Fruit fly (Drosophila melanogaster) whole organism, embryonic: ENCODE data around the gene GAPcenA.

ENCODE experiments used
- Bteb2 ChIP-seq: fragments of 200-800 bp; sonication (Bioruptor generic); optimal IDR thresholded peaks from 2 replicates; lab custom pipeline; 2016; ENCODE audit warnings: missing biosample characterization, missing genetic modification characterization
- CG11504 ChIP-seq: fragments of 200-800 bp; sonication (Bioruptor generic); optimal IDR thresholded peaks from 3 replicates; lab custom pipeline; 2019; ENCODE audit warnings: missing biosample characterization, mild to moderate bottlenecking, missing genetic modification characterization, moderate library complexity
- CG11723 ChIP-seq: fragments of 200-800 bp; sonication (Bioruptor generic); optimal IDR thresholded peaks from 2 replicates; lab custom pipeline; 2017; ENCODE audit warnings: missing biosample characterization, mild to moderate bottlenecking, missing genetic modification characterization
- CG13624 ChIP-seq: fragments of 200-800 bp; sonication (Bioruptor generic); optimal IDR thresholded peaks from 2 replicates; lab custom pipeline; 2016; ENCODE audit warnings: missing biosample characterization, missing genetic modification characterization
- CG14667 ChIP-seq: fragments of 200-800 bp; sonication (Bioruptor generic); IDR thresholded peaks from 2 replicates; pipeline ENCODE4 v1.3.6; 2022; ENCODE audit warnings: missing biosample characterization, missing genetic modification characterization
- CG14860 ChIP-seq: fragments of 200-800 bp; sonication (Bioruptor generic); IDR thresholded peaks from 3 replicates; pipeline ENCODE4 v1.3.6; 2022; ENCODE audit warnings: missing biosample characterization, missing genetic modification characterization; ENCODE audit not compliant: partially characterized antibody
- CG17912 ChIP-seq: fragments of 200-800 bp; sonication (Bioruptor generic); optimal IDR thresholded peaks from 2 replicates; lab custom pipeline; 2018; ENCODE audit warnings: missing biosample characterization, mild to moderate bottlenecking, missing genetic modification characterization
- CG1832 ChIP-seq: fragments of 200-800 bp; sonication (Bioruptor generic); optimal IDR thresholded peaks from 2 replicates; lab custom pipeline; 2017; ENCODE audit warnings: missing biosample characterization, mild to moderate bottlenecking, missing genetic modification characterization, inconsistent platforms
- CG18599 ChIP-seq: fragments of 200-800 bp; sonication (Bioruptor generic); optimal IDR thresholded peaks from 3 replicates; lab custom pipeline; 2017; ENCODE audit warnings: missing biosample characterization, missing genetic modification characterization, mild to moderate bottlenecking, moderate library complexity, missing genetic modification reagents
- CG2202 ChIP-seq: fragments of 200-800 bp; sonication (Bioruptor generic); optimal IDR thresholded peaks from 2 replicates; lab custom pipeline; 2018; ENCODE audit warnings: missing biosample characterization, mild to moderate bottlenecking, missing genetic modification characterization
- CG2875 ChIP-seq: fragments of 200-800 bp; sonication (Bioruptor generic); optimal IDR thresholded peaks from 2 replicates; lab custom pipeline; 2017; ENCODE audit warnings: missing biosample characterization, mild to moderate bottlenecking, missing genetic modification characterization, missing genetic modification reagents
- CG3995 ChIP-seq: fragments of 200-800 bp; sonication (Bioruptor generic); optimal IDR thresholded peaks from 3 replicates; lab custom pipeline; 2016; ENCODE audit warnings: missing biosample characterization, missing genetic modification characterization
- CG4730 ChIP-seq: fragments of 200-800 bp; sonication (Bioruptor generic); IDR thresholded peaks from 2 replicates; pipeline ENCODE4 v1.3.6; 2022; ENCODE audit warnings: missing biosample characterization, missing genetic modification characterization
- CG4820 ChIP-seq: fragments of 200-800 bp; sonication (Bioruptor generic); optimal IDR thresholded peaks from 3 replicates; lab custom pipeline; 2016; ENCODE audit warnings: missing biosample characterization, missing genetic modification characterization
- CG6689 ChIP-seq: fragments of 200-800 bp; sonication (Bioruptor generic); IDR thresholded peaks from 2 replicates; pipeline ENCODE4 v1.3.6; 2022; ENCODE audit warnings: missing biosample characterization, missing genetic modification characterization
- CG6765 ChIP-seq: fragments of 200-800 bp; sonication (Bioruptor generic); optimal IDR thresholded peaks from 3 replicates; lab custom pipeline; 2017; ENCODE audit warnings: missing biosample characterization, mild to moderate bottlenecking, missing genetic modification characterization
- Chrac-16 ChIP-seq: fragments of 200-800 bp; sonication (Bioruptor generic); optimal IDR thresholded peaks from 3 replicates; lab custom pipeline; 2016; ENCODE audit warnings: missing biosample characterization, missing genetic modification characterization
- Elba2 ChIP-seq: fragments of 200-800 bp; sonication (Bioruptor generic); optimal IDR thresholded peaks from 3 replicates; lab custom pipeline; 2016; ENCODE audit warnings: missing biosample characterization, missing genetic modification characterization
- Ets97D ChIP-seq: fragments of 200-800 bp; sonication (Bioruptor generic); optimal IDR thresholded peaks from 3 replicates; lab custom pipeline; 2016; ENCODE audit warnings: missing biosample characterization, missing genetic modification characterization
- HLH54F ChIP-seq: fragments of 200-800 bp; sonication (Bioruptor generic); optimal IDR thresholded peaks from 3 replicates; lab custom pipeline; 2016; ENCODE audit warnings: missing biosample characterization, missing genetic modification characterization
- Hmr ChIP-seq: fragments of 200-800 bp; sonication (Bioruptor generic); optimal IDR thresholded peaks from 3 replicates; lab custom pipeline; 2017; ENCODE audit warnings: mild to moderate bottlenecking, missing biosample characterization, missing genetic modification reagents, missing genetic modification characterization
- MBD-R2 ChIP-seq: fragments of 200-800 bp; sonication (Bioruptor generic); IDR thresholded peaks from 2 replicates; pipeline ENCODE4 v1.3.6; 2022; ENCODE audit warnings: missing biosample characterization, missing genetic modification characterization
- Nf-YB ChIP-seq: fragments of 200-800 bp; sonication (Bioruptor generic); optimal IDR thresholded peaks from 3 replicates; lab custom pipeline; 2019; ENCODE audit warnings: missing biosample characterization, mild to moderate bottlenecking, missing genetic modification characterization, moderate library complexity
- Oaz ChIP-seq: fragments of 200-800 bp; sonication (Bioruptor generic); IDR thresholded peaks from 2 replicates; pipeline ENCODE4 v1.3.6; 2022; ENCODE audit warnings: missing biosample characterization, missing genetic modification characterization
- Usf ChIP-seq: fragments of 200-800 bp; sonication (Bioruptor generic); optimal IDR thresholded peaks from 2 replicates; lab custom pipeline; 2017; ENCODE audit warnings: missing genotype, missing biosample characterization, missing genetic modification characterization
- amos ChIP-seq: fragments of 200-800 bp; sonication (Bioruptor generic); IDR thresholded peaks from 2 replicates; pipeline ENCODE4 v1.3.6; 2022; ENCODE audit warnings: missing biosample characterization, missing genetic modification characterization; ENCODE audit not compliant: partially characterized antibody
- aop ChIP-seq: fragments of 200-800 bp; sonication (Bioruptor generic); IDR thresholded peaks from 2 replicates; pipeline ENCODE4 v1.3.6; 2022; ENCODE audit warnings: missing biosample characterization, missing genetic modification characterization
- btn ChIP-seq: fragments of 200-800 bp; sonication (Bioruptor generic); optimal IDR thresholded peaks from 2 replicates; lab custom pipeline; 2016; ENCODE audit warnings: missing biosample characterization, missing genetic modification characterization
- crp ChIP-seq, 2 experiments: fragments of 200-800 bp; sonication (Bioruptor generic); optimal IDR thresholded peaks; 2 replicates in 1 of 2; 3 replicates in 1 of 2; lab custom pipeline; 2017; ENCODE audit warnings: missing biosample characterization in 2 of 2, missing genetic modification characterization in 2 of 2, mild to moderate bottlenecking in 1 of 2, moderate library complexity in 1 of 2
- fru ChIP-seq: fragments of >200 bp; optimal IDR thresholded peaks from 2 replicates; lab custom pipeline; 2017
- gro ChIP-seq: fragments of 200-800 bp; sonication (Bioruptor generic); optimal IDR thresholded peaks from 2 replicates; lab custom pipeline; 2016; ENCODE audit warnings: missing biosample characterization, missing genetic modification characterization
- gt ChIP-seq: fragments of 200-800 bp; sonication (Bioruptor generic); IDR thresholded peaks from 2 replicates; pipeline ENCODE4 v1.3.6; 2022; ENCODE audit warnings: missing biosample characterization, missing genetic modification characterization
- hth ChIP-seq: fragments of >200 bp; optimal IDR thresholded peaks from 2 replicates; lab custom pipeline; 2017; ENCODE audit warnings: inconsistent platforms
- ind ChIP-seq: fragments of 200-800 bp; sonication (Bioruptor generic); optimal IDR thresholded peaks from 3 replicates; lab custom pipeline; 2016; ENCODE audit warnings: missing biosample characterization, missing genetic modification characterization
- lilli ChIP-seq: fragments of 200-800 bp; sonication (Bioruptor generic); optimal IDR thresholded peaks from 3 replicates; lab custom pipeline; 2016; ENCODE audit warnings: missing biosample characterization, missing genetic modification characterization
- lov ChIP-seq, 2 experiments: fragments of 200-800 bp in 1 of 2; fragments of >200 bp in 1 of 2; sonication (Bioruptor generic) in 1 of 2; IDR thresholded peaks in 1 of 2; optimal IDR thresholded peaks in 1 of 2; 2 replicates in 1 of 2; 3 replicates in 1 of 2; pipeline versions ENCODE4 v1.3.6 to Lab custom; 2017 to 2022; ENCODE audit warnings: missing biosample characterization in 1 of 2, missing genetic modification characterization in 1 of 2
- nmo ChIP-seq: fragments of 200-800 bp; sonication (Bioruptor generic); optimal IDR thresholded peaks from 2 replicates; lab custom pipeline; 2018; ENCODE audit warnings: missing biosample characterization, mild to moderate bottlenecking, missing genetic modification characterization, moderate library complexity
- pan ChIP-seq, 4 experiments: fragments of >200 bp in 3 of 4; fragments of 200-800 bp in 1 of 4; sonication (Bioruptor generic) in 1 of 4; optimal IDR thresholded peaks in 3 of 4; IDR thresholded peaks in 1 of 4; 2 replicates each; pipeline versions ENCODE4 v1.3.6 to Lab custom; 2017 to 2022; ENCODE audit warnings: missing biosample characterization in 2 of 4, missing genetic modification characterization in 2 of 4, mixed read lengths in 1 of 4
- pb ChIP-seq: fragments of 200-800 bp; sonication (Bioruptor generic); optimal IDR thresholded peaks from 3 replicates; lab custom pipeline; 2016; ENCODE audit warnings: missing biosample characterization, missing genetic modification characterization
- peb ChIP-seq: fragments of 200-800 bp; sonication (Bioruptor generic); IDR thresholded peaks from 2 replicates; pipeline ENCODE4 v1.3.6; 2022; ENCODE audit warnings: missing biosample characterization, missing genetic modification characterization
- phol ChIP-seq: fragments of 200-800 bp; sonication (Bioruptor generic); optimal IDR thresholded peaks from 3 replicates; lab custom pipeline; 2018; ENCODE audit warnings: missing biosample characterization, mild to moderate bottlenecking, missing genetic modification characterization, moderate library complexity
- pros ChIP-seq: fragments of 200-800 bp; sonication (Bioruptor generic); optimal IDR thresholded peaks from 3 replicates; lab custom pipeline; 2019; ENCODE audit warnings: missing biosample characterization, mild to moderate bottlenecking, missing genetic modification characterization, moderate library complexity
- pzg ChIP-seq: fragments of 200-800 bp; sonication (Bioruptor generic); optimal IDR thresholded peaks from 3 replicates; lab custom pipeline; 2018; ENCODE audit warnings: missing biosample characterization, mild to moderate bottlenecking, missing genetic modification characterization, moderate library complexity
- rib ChIP-seq: fragments of 200-800 bp; sonication (Bioruptor generic); IDR thresholded peaks from 2 replicates; pipeline ENCODE4 v1.3.6; 2022; ENCODE audit warnings: missing biosample characterization, missing genetic modification characterization
- seq ChIP-seq: fragments of 200-800 bp; sonication (Bioruptor generic); IDR thresholded peaks from 2 replicates; pipeline ENCODE4 v1.3.6; 2022; ENCODE audit warnings: missing biosample characterization, missing genetic modification characterization
- sima ChIP-seq: fragments of 200-800 bp; sonication (Bioruptor generic); optimal IDR thresholded peaks from 2 replicates; lab custom pipeline; 2016; ENCODE audit warnings: missing biosample characterization, missing genetic modification characterization
- tap ChIP-seq: fragments of 200-800 bp; optimal IDR thresholded peaks from 3 replicates; lab custom pipeline; 2019; ENCODE audit warnings: missing biosample characterization, mild to moderate bottlenecking, missing genetic modification characterization, moderate library complexity
- tio ChIP-seq: fragments of 200-800 bp; sonication (Bioruptor generic); optimal IDR thresholded peaks from 2 replicates; lab custom pipeline; 2017; ENCODE audit warnings: missing biosample characterization, missing genetic modification characterization, inconsistent platforms
- twi ChIP-seq: fragments of 200-800 bp; optimal IDR thresholded peaks from 2 replicates; lab custom pipeline; 2019; ENCODE audit warnings: missing biosample characterization, mild to moderate bottlenecking, missing genetic modification characterization, moderate library complexity

GAPcenA gene

DNA sequence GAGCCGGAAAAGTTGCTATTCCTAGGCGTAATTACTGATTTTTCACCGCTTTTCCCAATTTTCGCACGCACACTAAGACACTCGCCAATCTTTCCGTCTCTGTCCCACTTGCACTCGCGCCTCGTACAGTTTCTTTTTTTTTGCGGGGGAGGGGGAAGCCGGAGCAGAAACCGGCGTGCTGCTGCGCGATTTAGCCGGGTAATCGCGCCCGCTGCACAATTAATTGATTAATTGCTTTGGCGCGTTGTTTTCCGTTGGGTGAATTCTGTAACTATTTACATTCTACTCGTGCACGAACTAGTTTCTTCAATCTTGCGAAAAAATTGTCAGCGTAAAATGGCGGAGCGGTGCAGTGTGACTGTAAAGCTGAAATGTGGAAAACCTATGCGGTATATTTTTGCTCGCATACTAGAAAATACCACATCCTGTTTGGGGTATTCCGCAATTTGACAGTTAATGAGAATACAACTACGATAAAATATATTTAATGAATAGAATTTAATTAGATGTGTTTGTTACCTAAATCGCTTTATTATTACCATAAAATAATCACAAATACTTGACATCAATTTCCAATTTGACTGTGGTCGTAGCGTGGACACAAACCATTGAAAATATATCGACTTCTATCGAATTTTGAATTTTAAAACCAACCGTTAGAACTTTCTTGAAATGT lies 31.1 kb upstream of the GAPcenA start, which contains the start of gene Cpsf6 (continued):
- TF ChIP-seq Nf-YB (GFP tag; lab: Kevin White, UChicago) (peak; percentile 11), CG4820 (GFP tag; lab: Kevin White, UChicago) (peak; percentile 37), nmo (GFP tag; lab: Kevin White, UChicago) (peak; percentile 80), CG6689 (GFP tag; lab: Robert Waterston, UW) (peak; percentile 50), CG2875 (GFP tag; lab: Kevin White, UChicago) (peak; percentile 6), rib (GFP tag; lab: Robert Waterston, UW) (peak; percentile 63), fru (no peak), Chrac-16 (GFP tag; lab: Kevin White, UChicago) (peak; percentile 61), CG3995 (no peak), CG11504 (tag; lab: Kevin White, UChicago) (peak; percentile 71), Elba2 (peak; percentile 16), Usf (GFP tag; lab: Kevin White, UChicago) (peak; percentile 8), pros (GFP tag; lab: Kevin White, UChicago) (peak; percentile 60), gro (GFP tag; lab: Kevin White, UChicago) (no peak), tio (GFP tag; lab: Kevin White, UChicago) (peak; percentile 20), CG14667 (GFP tag; lab: Robert Waterston, UW) (peak; percentile 30; the same call in 1 of the 2 replicates), CG17912 (GFP tag; lab: Kevin White, UChicago) (no peak), seq (GFP tag; lab: Robert Waterston, UW) (no peak), Ets97D (GFP tag; lab: Kevin White, UChicago) (peak; percentile 49), CG1832 (GFP tag; lab: Kevin White, UChicago) (peak; percentile 88), crp (GFP tag; optimal IDR thresholded peaks at IDR 0.05; lab: Kevin White, UChicago) (peak in 1 of 2 experiments; percentile 7), ind (peak; percentile 56), twi (tag; lab: Kevin White, UChicago) (no peak), amos (no peak), MBD-R2 (GFP tag; lab: Robert Waterston, UW) (peak; percentile 34; the same call in 1 of the 2 replicates), sima (GFP tag; lab: Kevin White, UChicago) (no peak), gt (GFP tag; lab: Robert Waterston, UW) (no peak), peb (GFP tag; lab: Robert Waterston, UW) (no peak), hth (no peak), pan (optimal IDR thresholded peaks at IDR 0.05; lab: Kevin White, UChicago) (no peak), pan (GFP tag; optimal IDR thresholded peaks at IDR 0.05 in 1 of 2, IDR thresholded peaks at IDR 0.05 in 1 of 2) (peak in 1 of 2 experiments; percentile 60), lilli (GFP tag; lab: Kevin White, UChicago) (peak; percentile 67), lov (optimal IDR thresholded peaks at IDR 0.05; lab: Kevin White, UChicago) (no peak), lov (GFP tag; IDR thresholded peaks at IDR 0.05; lab: Robert Waterston, UW) (no peak), Bteb2 (GFP tag; lab: Kevin White, UChicago) (peak; percentile 35), CG4730 (GFP tag; lab: Robert Waterston, UW) (peak; percentile 46; the same call in 1 of the 2 replicates), pb (no peak), HLH54F (GFP tag; lab: Kevin White, UChicago) (no peak), aop (GFP tag; lab: Robert Waterston, UW) (no peak), CG14860 (GFP tag; lab: Robert Waterston, UW) (no peak), CG2202 (tag; lab: Kevin White, UChicago) (peak; percentile 11), CG11723 (GFP tag; lab: Kevin White, UChicago) (no peak), Hmr (GFP tag; lab: Kevin White, UChicago) (peak; percentile 57), pzg (peak; percentile 79), CG13624 (GFP tag; lab: Kevin White, UChicago) (no peak), btn (no peak), tap (no peak), CG18599 (GFP tag; lab: Kevin White, UChicago) (peak; percentile 38), Oaz (GFP tag; lab: Robert Waterston, UW) (peak; percentile 31; the same call in 1 of the 2 replicates), CG6765 (no peak), phol (tag; lab: Kevin White, UChicago) (peak; percentile 98)
